Worm (Caenorhabditis elegans) whole organism, L1 larva: Measurements from ENCODE around the gene Y54E2A.7.

Source experiments
- C04F5.9 ChIP-seq: sonication (generic microtip); optimal IDR thresholded peaks from 2 replicates; lab custom pipeline; 2016; ENCODE audit warnings: missing genetic modification characterization, missing compliant biosample characterization
- C16A3.4 ChIP-seq: fragments of 150-350 bp; optimal IDR thresholded peaks from 2 replicates; lab custom pipeline; 2014; ENCODE audit warnings: missing biosample characterization, missing genetic modification characterization
- C34B4.2 ChIP-seq: sonication (generic microtip); optimal IDR thresholded peaks from 2 replicates; lab custom pipeline; 2017; ENCODE audit warnings: mild to moderate bottlenecking, missing genetic modification characterization, missing compliant biosample characterization
- aha-1 ChIP-seq: fragments of 150-350 bp; optimal IDR thresholded peaks from 2 replicates; lab custom pipeline; 2014; ENCODE audit warnings: missing biosample characterization, missing genetic modification characterization
- alr-1 ChIP-seq: fragments of 200-800 bp; sonication (Bioruptor generic); optimal IDR thresholded peaks from 2 replicates; lab custom pipeline; 2018; ENCODE audit warnings: borderline replicate concordance, mild to moderate bottlenecking, missing genetic modification characterization, missing compliant biosample characterization
- ama-1 ChIP-seq: fragments of 150-350 bp; optimal IDR thresholded peaks from 2 replicates; lab custom pipeline; 2014
- blmp-1 ChIP-seq: fragments of 150-350 bp; optimal IDR thresholded peaks from 2 replicates; lab custom pipeline; 2014; ENCODE audit warnings: missing biosample characterization, missing genetic modification characterization
- ceh-63 ChIP-seq: fragments of 200-800 bp; sonication (Bioruptor generic); optimal IDR thresholded peaks from 2 replicates; lab custom pipeline; 2018; ENCODE audit warnings: mild to moderate bottlenecking, missing genetic modification characterization, missing compliant biosample characterization
- ceh-8 ChIP-seq: fragments of 200-800 bp; sonication (Bioruptor generic); optimal IDR thresholded peaks from 2 replicates; lab custom pipeline; 2018; ENCODE audit warnings: mild to moderate bottlenecking, missing genetic modification characterization, moderate library complexity, missing compliant biosample characterization
- ceh-82 ChIP-seq, 3 experiments: fragments of 150-350 bp in 1 of 3; sonication (generic microtip) in 2 of 3; optimal IDR thresholded peaks; 2 replicates each; lab custom pipeline; 2014 to 2017; ENCODE audit warnings: missing biosample characterization in 3 of 3, missing genetic modification characterization in 3 of 3
- ceh-90 ChIP-seq: sonication (generic microtip); optimal IDR thresholded peaks from 2 replicates; lab custom pipeline; 2016; ENCODE audit warnings: missing genetic modification characterization, missing compliant biosample characterization
- ces-1 ChIP-seq: fragments of 150-350 bp; optimal IDR thresholded peaks from 2 replicates; lab custom pipeline; 2014; ENCODE audit warnings: missing biosample characterization, missing genetic modification reagents, missing genetic modification characterization
- dpl-1 ChIP-seq, 3 experiments: fragments of 150-350 bp in 2 of 3; sonication (generic microtip) in 1 of 3; optimal IDR thresholded peaks; 2 replicates each; lab custom pipeline; 2014 to 2017; ENCODE audit warnings: missing biosample characterization in 3 of 3, missing genetic modification characterization in 3 of 3, missing genetic modification reagents in 3 of 3
- dsc-1 ChIP-seq: sonication (generic microtip); optimal IDR thresholded peaks from 2 replicates; lab custom pipeline; 2016; ENCODE audit warnings: mild to moderate bottlenecking, missing genetic modification characterization, missing compliant biosample characterization
- efl-3 ChIP-seq: fragments of 200-800 bp; sonication (Bioruptor generic); optimal IDR thresholded peaks from 2 replicates; lab custom pipeline; 2018; ENCODE audit warnings: mild to moderate bottlenecking, missing genetic modification characterization, missing compliant biosample characterization
- egl-13 ChIP-seq: sonication (generic microtip); optimal IDR thresholded peaks from 2 replicates; lab custom pipeline; 2016; ENCODE audit warnings: missing genotype, missing genetic modification reagents, missing genetic modification characterization, missing compliant biosample characterization
- elt-3 ChIP-seq, 6 experiments: fragments of 150-350 bp in 1 of 6; sonication (generic microtip); optimal IDR thresholded peaks; 2 replicates each; lab custom pipeline; 2017 to 2018; ENCODE audit warnings: missing biosample characterization in 6 of 6, missing genetic modification characterization in 6 of 6, inconsistent platforms in 1 of 6
- ets-5 ChIP-seq: fragments of 200-800 bp; sonication (Bioruptor generic); IDR thresholded peaks from 2 replicates; pipeline ENCODE4 v1.3.6; 2022; ENCODE audit warnings: missing genetic modification characterization, missing compliant biosample characterization
- fkh-8 ChIP-seq: sonication (generic microtip); optimal IDR thresholded peaks from 2 replicates; lab custom pipeline; 2016; ENCODE audit warnings: mild to moderate bottlenecking, missing genetic modification characterization, missing compliant biosample characterization
- grh-1 ChIP-seq: fragments of 200-800 bp; sonication (Bioruptor generic); IDR thresholded peaks from 2 replicates; pipeline ENCODE4 v1.3.6; 2022; ENCODE audit warnings: missing genetic modification reagents, missing genetic modification characterization, missing compliant biosample characterization
- hlh-4 ChIP-seq: sonication (generic microtip); optimal IDR thresholded peaks from 2 replicates; lab custom pipeline; 2016; ENCODE audit warnings: mild to moderate bottlenecking, missing genetic modification characterization, missing compliant biosample characterization
- lin-14 ChIP-seq: fragments of 200-800 bp; sonication (Bioruptor generic); optimal IDR thresholded peaks from 2 replicates; lab custom pipeline; 2018; ENCODE audit warnings: mild to moderate bottlenecking, missing genetic modification characterization, moderate library complexity, missing compliant biosample characterization
- lin-35 ChIP-seq, 2 experiments: fragments of 150-350 bp; optimal IDR thresholded peaks; 2 replicates each; lab custom pipeline; 2014; ENCODE audit warnings: missing biosample characterization in 2 of 2, missing genetic modification characterization in 2 of 2, missing genetic modification reagents in 2 of 2
- lin-39 ChIP-seq: fragments of 150-350 bp; optimal IDR thresholded peaks from 2 replicates; lab custom pipeline; 2014; ENCODE audit warnings: missing biosample characterization, missing genetic modification reagents, missing genetic modification characterization
- lsy-2 ChIP-seq, 2 experiments: fragments of 150-350 bp; optimal IDR thresholded peaks; 2 replicates each; lab custom pipeline; 2014; ENCODE audit warnings: missing biosample characterization in 2 of 2, missing genetic modification characterization in 2 of 2
- mdl-1 ChIP-seq, 2 experiments: fragments of 150-350 bp; optimal IDR thresholded peaks; 2 replicates each; lab custom pipeline; 2014 to 2017; ENCODE audit warnings: missing biosample characterization in 2 of 2, missing genetic modification characterization in 2 of 2, inconsistent platforms in 1 of 2
- nhr-11 ChIP-seq: fragments of 150-350 bp; optimal IDR thresholded peaks from 2 replicates; lab custom pipeline; 2014; ENCODE audit warnings: missing biosample characterization, missing genetic modification characterization
- nhr-12 ChIP-seq: sonication (generic microtip); optimal IDR thresholded peaks from 2 replicates; lab custom pipeline; 2017; ENCODE audit warnings: missing biosample characterization, missing genetic modification characterization
- nhr-19 ChIP-seq: fragments of 200-800 bp; sonication (Bioruptor generic); conservative IDR thresholded peaks from 2 replicates; pipeline ENCODE4 v1.3.6; 2022; ENCODE audit warnings: missing genetic modification characterization, missing compliant biosample characterization
- nhr-20 ChIP-seq: sonication (generic microtip); optimal IDR thresholded peaks from 2 replicates; lab custom pipeline; 2016; ENCODE audit warnings: mild to moderate bottlenecking, missing genetic modification characterization, missing compliant biosample characterization
- nhr-237 ChIP-seq: fragments of 150-350 bp; optimal IDR thresholded peaks from 2 replicates; lab custom pipeline; 2014; ENCODE audit warnings: missing biosample characterization, missing genetic modification characterization
- nhr-28 ChIP-seq: fragments of 150-350 bp; optimal IDR thresholded peaks from 2 replicates; lab custom pipeline; 2014; ENCODE audit warnings: missing biosample characterization, missing genetic modification characterization
- nhr-47 ChIP-seq: sonication (generic microtip); optimal IDR thresholded peaks from 2 replicates; lab custom pipeline; 2016; ENCODE audit warnings: mild to moderate bottlenecking, missing genetic modification characterization, moderate library complexity, missing compliant biosample characterization
- nhr-71 ChIP-seq: sonication (generic microtip); optimal IDR thresholded peaks from 2 replicates; lab custom pipeline; 2016; ENCODE audit warnings: mild to moderate bottlenecking, missing genetic modification characterization, moderate library complexity, missing compliant biosample characterization
- nhr-76 ChIP-seq: sonication (generic microtip); optimal IDR thresholded peaks from 2 replicates; lab custom pipeline; 2017; ENCODE audit warnings: missing biosample characterization, missing genetic modification characterization
- nhr-77 ChIP-seq: fragments of 150-350 bp; optimal IDR thresholded peaks from 2 replicates; lab custom pipeline; 2014; ENCODE audit warnings: missing biosample characterization, missing genetic modification characterization
- nhr-84 ChIP-seq: sonication (generic microtip); optimal IDR thresholded peaks from 2 replicates; lab custom pipeline; 2017; ENCODE audit warnings: missing biosample characterization, missing genetic modification characterization
- nhr-85 ChIP-seq: sonication (generic microtip); peaks from one replicate; lab custom pipeline; 2016; ENCODE audit warnings: missing genetic modification characterization, inconsistent platforms, missing compliant biosample characterization
- pax-3 ChIP-seq: fragments of 200-800 bp; sonication (Bioruptor generic); optimal IDR thresholded peaks from 2 replicates; lab custom pipeline; 2018; ENCODE audit warnings: mild to moderate bottlenecking, missing genetic modification characterization, moderate library complexity, missing compliant biosample characterization
- pqm-1 ChIP-seq: sonication (generic microtip); optimal IDR thresholded peaks from 3 replicates; lab custom pipeline; 2017; ENCODE audit warnings: missing biosample characterization, missing genetic modification characterization
- rnt-1 ChIP-seq: sonication (generic microtip); optimal IDR thresholded peaks from 2 replicates; lab custom pipeline; 2016; ENCODE audit warnings: mild to moderate bottlenecking, missing genetic modification characterization, moderate library complexity, missing compliant biosample characterization
- skn-1 ChIP-seq: fragments of 150-350 bp; optimal IDR thresholded peaks from 2 replicates; lab custom pipeline; 2014; ENCODE audit warnings: missing biosample characterization, missing genetic modification characterization
- snpc-4 ChIP-seq: fragments of 150-350 bp; optimal IDR thresholded peaks from 2 replicates; lab custom pipeline; 2014; ENCODE audit warnings: missing biosample characterization, missing genetic modification characterization
- snu-23 ChIP-seq: sonication (generic microtip); optimal IDR thresholded peaks from 2 replicates; lab custom pipeline; 2016; ENCODE audit warnings: missing genetic modification characterization, missing compliant biosample characterization
- sox-4 ChIP-seq: sonication (generic microtip); optimal IDR thresholded peaks from 2 replicates; lab custom pipeline; 2016; ENCODE audit warnings: missing genetic modification characterization, missing compliant biosample characterization
- swsn-7 ChIP-seq: sonication (generic microtip); optimal IDR thresholded peaks from 2 replicates; lab custom pipeline; 2016; ENCODE audit warnings: missing genetic modification characterization, missing compliant biosample characterization
- tlp-1 ChIP-seq: fragments of 150-350 bp; optimal IDR thresholded peaks from 2 replicates; lab custom pipeline; 2014; ENCODE audit warnings: missing biosample characterization, missing genetic modification characterization
- unc-130 ChIP-seq: fragments of 150-350 bp; optimal IDR thresholded peaks from 2 replicates; lab custom pipeline; 2017; ENCODE audit warnings: missing biosample characterization, missing genetic modification characterization, inconsistent platforms
- unc-62 ChIP-seq: fragments of 150-350 bp; optimal IDR thresholded peaks from 2 replicates; lab custom pipeline; 2014; ENCODE audit warnings: missing biosample characterization, missing genetic modification reagents, missing genetic modification characterization
- unc-86 ChIP-seq: sonication (generic microtip); optimal IDR thresholded peaks from 2 replicates; lab custom pipeline; 2016; ENCODE audit warnings: missing genetic modification characterization, missing compliant biosample characterization
- vab-15 ChIP-seq: sonication (generic microtip); optimal IDR thresholded peaks from 2 replicates; lab custom pipeline; 2017; ENCODE audit warnings: missing genotype, mild to moderate bottlenecking, missing genetic modification characterization, missing compliant biosample characterization
- xbp-1 ChIP-seq: sonication (generic microtip); optimal IDR thresholded peaks from 2 replicates; lab custom pipeline; 2016; ENCODE audit warnings: missing genetic modification characterization, missing compliant biosample characterization
- zag-1 ChIP-seq: fragments of 150-350 bp; optimal IDR thresholded peaks from 2 replicates; lab custom pipeline; 2014; ENCODE audit warnings: missing biosample characterization, missing genetic modification characterization
- zip-4 ChIP-seq: fragments of 200-800 bp; sonication (Bioruptor generic); optimal IDR thresholded peaks from 2 replicates; lab custom pipeline; 2018; ENCODE audit warnings: mild to moderate bottlenecking, missing genetic modification characterization, moderate library complexity, missing compliant biosample characterization
- ztf-4 ChIP-seq: fragments of 150-350 bp; optimal IDR thresholded peaks from 2 replicates; lab custom pipeline; 2014; ENCODE audit warnings: missing biosample characterization, missing genetic modification characterization

Y54E2A.7 gene

ce11 chrII:14801086-14801531 is 28.3 kb upstream of the Y54E2A.7 start:
- peak; percentile 26 for TF ChIP-seq skn-1 (tag; lab: Kevin White, UChicago)
- TF ChIP-seq C34B4.2 (tag; lab: Kevin White, UChicago): no peak
- no peak for TF ChIP-seq mdl-1 (tag; optimal IDR thresholded peaks at IDR 0.05; lab: Kevin White, UChicago)
- TF ChIP-seq lin-35 (GFP tag; optimal IDR thresholded peaks at IDR 0.05; lab: Kevin White, UChicago): peak in 1 of 2 experiments; percentile 29
- TF ChIP-seq snu-23 (GFP tag; lab: Kevin White, UChicago): peak; percentile 50
- no peak for TF ChIP-seq nhr-77
- no peak for TF ChIP-seq C04F5.9 (tag; lab: Kevin White, UChicago)
- TF ChIP-seq efl-3 (GFP tag; lab: Kevin White, UChicago): no peak
- TF ChIP-seq sox-4 (tag; lab: Kevin White, UChicago): no peak
- TF ChIP-seq blmp-1 (tag; lab: Kevin White, UChicago): no peak
- TF ChIP-seq ets-5 (GFP tag; lab: Robert Waterston, UW): no peak
- TF ChIP-seq pqm-1 (tag; lab: Kevin White, UChicago): no peak
- no peak for TF ChIP-seq nhr-85 (tag; lab: Kevin White, UChicago)
- TF ChIP-seq dsc-1 (tag; lab: Kevin White, UChicago): peak; percentile 33
- TF ChIP-seq swsn-7 (tag; lab: Kevin White, UChicago): peak; percentile 58
- TF ChIP-seq snpc-4 (tag; lab: Kevin White, UChicago): peak; percentile 96
- TF ChIP-seq ceh-63: no peak
- no peak for TF ChIP-seq ama-1 (lab: Kevin White, UChicago)
- TF ChIP-seq unc-62: no peak
- TF ChIP-seq nhr-237: no peak
- TF ChIP-seq tlp-1: no peak
- TF ChIP-seq fkh-8 (tag; lab: Kevin White, UChicago): peak; percentile 44
- no peak for TF ChIP-seq aha-1 (tag; lab: Kevin White, UChicago)
- TF ChIP-seq nhr-28: no peak
- peak; percentile 53 for TF ChIP-seq nhr-19 (GFP tag; lab: Robert Waterston, UW)
- no peak for TF ChIP-seq ztf-4
- TF ChIP-seq C16A3.4: peak; percentile 19
- no peak for TF ChIP-seq pax-3 (tag; lab: Kevin White, UChicago)
- no peak for TF ChIP-seq ceh-8
- peak; percentile 22 to 50 for TF ChIP-seq lsy-2 (tag; optimal IDR thresholded peaks at IDR 0.05; lab: Kevin White, UChicago)
- no peak for TF ChIP-seq nhr-76 (tag; lab: Kevin White, UChicago)
- TF ChIP-seq nhr-20 (tag; lab: Kevin White, UChicago): peak; percentile 45
- peak; percentile 34 for TF ChIP-seq xbp-1
- TF ChIP-seq rnt-1 (tag; lab: Kevin White, UChicago): peak; percentile 62
- TF ChIP-seq unc-86 (tag; lab: Kevin White, UChicago): peak; percentile 22
- TF ChIP-seq hlh-4 (tag; lab: Kevin White, UChicago): no peak
- no peak for TF ChIP-seq zag-1
- peak; percentile 12 for TF ChIP-seq unc-130 (tag; lab: Kevin White, UChicago)
- peak; percentile 10 to 33 (median 29) for TF ChIP-seq dpl-1 (GFP tag; optimal IDR thresholded peaks at IDR 0.05; lab: Kevin White, UChicago)
- no peak for TF ChIP-seq lin-39 (tag; lab: Kevin White, UChicago)
- TF ChIP-seq nhr-84 (tag; lab: Kevin White, UChicago): no peak
- no peak for TF ChIP-seq vab-15 (tag; lab: Kevin White, UChicago)
- peak in 1 of 3 experiments; percentile 8 for TF ChIP-seq ceh-82 (tag; optimal IDR thresholded peaks at IDR 0.05; lab: Kevin White, UChicago)
- no peak for TF ChIP-seq alr-1 (tag; lab: Kevin White, UChicago)
- no peak for TF ChIP-seq elt-3 (tag; optimal IDR thresholded peaks at IDR 0.05; lab: Kevin White, UChicago)
- no peak for TF ChIP-seq nhr-11 (tag; lab: Kevin White, UChicago)
- TF ChIP-seq grh-1 (GFP tag; lab: Robert Waterston, UW): no peak
- peak; percentile 63 for TF ChIP-seq nhr-71 (tag; lab: Kevin White, UChicago)
- TF ChIP-seq egl-13 (tag; lab: Kevin White, UChicago): peak; percentile 3
- TF ChIP-seq ces-1 (GFP tag; lab: Kevin White, UChicago): no peak
- no peak for TF ChIP-seq zip-4
- TF ChIP-seq lin-14: peak; percentile 34
- no peak for TF ChIP-seq ceh-90 (tag; lab: Kevin White, UChicago)
- no peak for TF ChIP-seq nhr-12 (tag; lab: Kevin White, UChicago)
- peak; percentile 59 for TF ChIP-seq nhr-47
